Worm (Caenorhabditis elegans): ENCODE data around the gene memi-3.

ce11 chrIV:11438255-11438654 is 35.1 kb upstream of the memi-3 start:
- TF ChIP-seq ztf-29 (GFP tag; IDR thresholded peaks at IDR 0.05) (no peak), klf-2 (GFP tag; conservative IDR thresholded peaks at IDR 0.05) (no peak), cog-1 (tag; optimal IDR thresholded peaks at IDR 0.05) (no peak)

Data from whole organism, midembryonic.